Fruit fly (Drosophila melanogaster) whole organism, wandering third instar larva: ENCODE results near the gene MED27.

Experiments
- Hr83 ChIP-seq: fragments of 200-300 bp; sonication (Bioruptor generic); optimal IDR thresholded peaks from 2 replicates; lab custom pipeline; 2016; ENCODE audit warnings: missing biosample characterization, mild to moderate bottlenecking, missing genetic modification characterization, moderate library complexity; ENCODE audit not compliant: poor library complexity, severe bottlenecking
- Rel ChIP-seq, 2 experiments: fragments of 200-800 bp; sonication (Bioruptor generic) in 1 of 2; optimal IDR thresholded peaks; 2 replicates in 1 of 2; 3 replicates in 1 of 2; lab custom pipeline; 2016 to 2019; ENCODE audit warnings: mild to moderate bottlenecking in 2 of 2, missing biosample characterization in 2 of 2, missing genetic modification characterization in 2 of 2, moderate library complexity in 1 of 2
- fru ChIP-seq: fragments of 200-800 bp; sonication (Bioruptor generic); optimal IDR thresholded peaks from 3 replicates; lab custom pipeline; 2016; ENCODE audit warnings: missing biosample characterization, mild to moderate bottlenecking, missing genetic modification characterization

dm6 chr3R:5669740-5670659, 15.1 kb downstream of the MED27 start:
- TF ChIP-seq fru (GFP tag; lab: Kevin White, UChicago): no peak
- TF ChIP-seq Rel (GFP tag; optimal IDR thresholded peaks at IDR 0.05; lab: Kevin White, UChicago): no peak
- no peak for TF ChIP-seq Rel (tag; optimal IDR thresholded peaks at IDR 0.05; lab: Kevin White, UChicago)
- TF ChIP-seq Hr83 (GFP tag; lab: Kevin White, UChicago): no peak
